Fruit fly (Drosophila melanogaster): ENCODE results near the gene Hs2st.
A peak's percentile ranks its signal among the peaks of the same experiment; 100 is the strongest.

The Hs2st gene

dm6 chr2L:19459404-19459803, 14.9 kb upstream of the Hs2st start:
- TF ChIP-seq CG8478 (optimal IDR thresholded peaks at IDR 0.05) (no peak), CTCF (optimal IDR thresholded peaks at IDR 0.05) (no peak)

dm6 chr2L:19457890-19458580, 13.5 kb upstream of the Hs2st start:
- no peak for TF ChIP-seq CG8478 (optimal IDR thresholded peaks at IDR 0.05)
- TF ChIP-seq CTCF (optimal IDR thresholded peaks at IDR 0.05), result no peak

DNA sequence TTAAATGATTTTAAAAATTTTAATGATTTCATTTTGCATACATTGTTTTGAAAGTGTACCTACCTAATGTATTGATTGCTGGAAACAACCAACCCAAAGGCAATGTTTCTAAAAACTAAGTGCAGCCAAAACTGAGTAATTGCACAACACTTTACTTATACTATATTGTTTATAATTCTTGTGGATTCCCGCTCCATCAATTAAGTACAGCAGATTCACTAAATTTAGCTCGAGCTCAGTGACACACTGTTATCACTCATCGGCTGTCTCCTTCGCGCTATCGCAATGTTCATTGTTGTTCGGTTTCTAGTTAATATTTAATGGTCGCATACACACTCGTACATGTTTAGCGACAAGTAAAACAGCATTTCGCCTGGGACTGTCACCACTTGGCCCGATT, 11.2 kb upstream of the Hs2st start:
- TF ChIP-seq CG8478 (optimal IDR thresholded peaks at IDR 0.05) (no peak), CTCF (optimal IDR thresholded peaks at IDR 0.05) (no peak)

dm6 chr2L:19455209-19455608, 10.7 kb upstream of the Hs2st start:
- TF ChIP-seq CTCF (optimal IDR thresholded peaks at IDR 0.05) (no peak), CG8478 (optimal IDR thresholded peaks at IDR 0.05) (no peak)

- TF ChIP-seq CTCF (optimal IDR thresholded peaks at IDR 0.05) (no peak), CG8478 (optimal IDR thresholded peaks at IDR 0.05) (no peak)
Measured at dm6 chr2L:19454070-19454751, 9.7 kb upstream of the Hs2st start, which contains the start of gene CG10026. Gene CG10026, plus strand, starts transcription at chr2L:19454256.

dm6 chr2L:19453381-19453780, 8.8 kb upstream of the Hs2st start, which contains the start of gene Top2:
Gene Top2, minus strand, starts transcription at chr2L:19453490.
- TF ChIP-seq CTCF (optimal IDR thresholded peaks at IDR 0.05) (peak; percentile 72 to 74), CG8478 (optimal IDR thresholded peaks at IDR 0.05) (no peak)

DNA sequence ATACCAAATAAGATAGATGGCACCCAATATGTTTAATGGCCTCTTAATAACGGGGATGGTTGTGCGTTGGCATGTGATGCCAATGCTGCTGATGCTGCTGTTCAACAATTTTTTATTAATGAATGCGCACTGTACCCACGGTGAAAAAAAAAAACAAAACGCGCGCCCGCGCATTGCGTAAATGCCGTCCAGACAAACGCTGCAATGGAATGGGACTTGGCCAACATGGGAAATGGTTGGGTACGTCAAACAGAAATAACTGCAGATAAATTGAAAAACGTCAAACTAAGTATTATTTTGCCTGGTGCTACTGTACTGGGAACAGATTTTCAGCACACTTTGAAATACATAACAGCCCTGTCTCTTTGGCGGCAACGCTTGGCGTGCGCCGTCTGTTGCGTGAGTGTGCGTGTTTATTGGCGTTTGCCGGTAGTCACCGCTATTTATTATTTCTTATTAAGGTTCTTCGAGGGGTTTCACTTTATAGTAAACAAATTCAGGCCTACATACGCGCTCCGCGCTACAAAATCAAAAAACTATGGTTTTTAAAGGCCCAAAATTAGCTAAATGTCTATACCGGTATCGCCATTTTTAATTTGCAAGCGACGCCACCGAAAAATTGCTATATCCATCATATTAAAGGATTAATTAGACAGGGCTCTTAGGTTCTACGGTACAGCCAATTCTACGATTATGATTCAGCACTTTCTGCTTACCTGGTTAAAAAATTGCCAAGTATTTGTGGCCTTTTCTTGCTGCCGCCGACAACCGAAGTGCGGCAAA, 8.2 kb upstream of the Hs2st start:
- TF ChIP-seq CTCF (optimal IDR thresholded peaks at IDR 0.05), result no peak
- no peak for TF ChIP-seq CG8478 (optimal IDR thresholded peaks at IDR 0.05)

DNA sequence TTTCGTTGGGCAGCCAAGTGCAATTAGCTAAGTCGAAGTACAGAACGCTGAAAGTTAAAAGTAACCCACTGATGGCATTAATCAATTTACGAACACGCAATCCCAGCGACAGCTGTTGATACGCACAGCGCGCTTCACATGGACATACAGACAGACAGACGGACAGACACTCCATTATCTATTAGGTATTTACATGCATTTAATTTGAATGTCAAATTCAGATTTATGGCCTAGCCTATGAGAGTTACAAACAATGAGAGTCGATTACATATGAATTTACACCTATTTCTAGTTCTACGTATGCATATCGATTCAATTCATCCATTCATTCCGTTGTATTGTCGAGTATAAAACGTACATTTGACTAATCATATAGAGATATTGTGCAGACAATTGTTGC, 1.9 kb downstream of the Hs2st start, which contains the start of gene CG10237:
CG10237 (minus strand) TSS at position 101 of the 400 bp plus-strand sequence.
- no peak for TF ChIP-seq CTCF (optimal IDR thresholded peaks at IDR 0.05)
- no peak for TF ChIP-seq CG8478 (optimal IDR thresholded peaks at IDR 0.05)

DNA sequence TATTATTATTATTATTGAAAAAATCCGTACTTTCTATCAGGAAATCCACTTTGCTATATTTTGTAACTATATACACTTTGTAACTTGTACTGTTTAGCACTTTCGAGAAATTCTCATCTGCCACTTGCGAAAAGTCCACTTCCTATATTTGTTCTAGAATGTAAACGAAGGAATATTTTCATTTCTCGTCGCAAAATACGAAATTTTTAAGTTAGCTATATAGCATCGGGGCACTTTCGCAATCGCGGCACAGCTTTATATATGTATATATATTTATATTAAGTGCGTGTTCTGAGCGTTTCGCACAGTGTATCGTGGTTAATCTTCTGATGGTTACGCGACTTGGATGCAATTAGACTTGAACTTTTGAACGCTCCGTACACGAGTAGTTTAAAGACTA, 2.8 kb downstream of the Hs2st start, which contains the start of gene RanGAP:
RanGAP (plus strand) TSS at position 169 of the 400 bp plus-strand sequence.
- TF ChIP-seq CTCF (optimal IDR thresholded peaks at IDR 0.05) (no peak), CG8478 (optimal IDR thresholded peaks at IDR 0.05) (no peak)

DNA sequence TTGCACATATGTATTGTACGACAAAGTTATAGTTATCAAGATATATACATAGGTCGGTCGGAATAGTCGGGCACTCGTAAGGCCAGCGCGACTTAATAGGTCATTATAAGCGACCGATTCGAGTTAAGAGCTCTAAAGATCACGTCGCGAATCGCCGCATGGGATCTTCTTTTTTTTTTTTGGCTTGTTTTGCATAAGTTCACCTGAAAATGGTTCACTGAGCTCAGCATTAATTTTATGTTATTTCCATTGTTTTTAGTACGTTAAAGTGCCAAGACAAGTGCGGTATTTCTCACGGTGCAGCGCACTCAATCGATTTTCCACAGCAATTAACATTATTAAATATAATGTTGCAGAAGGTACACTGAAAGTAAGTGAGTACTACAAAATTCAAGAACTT, 3.2 kb downstream of the Hs2st start:
- TF ChIP-seq CG8478 (optimal IDR thresholded peaks at IDR 0.05), result no peak
- TF ChIP-seq CTCF (optimal IDR thresholded peaks at IDR 0.05), result no peak

DNA sequence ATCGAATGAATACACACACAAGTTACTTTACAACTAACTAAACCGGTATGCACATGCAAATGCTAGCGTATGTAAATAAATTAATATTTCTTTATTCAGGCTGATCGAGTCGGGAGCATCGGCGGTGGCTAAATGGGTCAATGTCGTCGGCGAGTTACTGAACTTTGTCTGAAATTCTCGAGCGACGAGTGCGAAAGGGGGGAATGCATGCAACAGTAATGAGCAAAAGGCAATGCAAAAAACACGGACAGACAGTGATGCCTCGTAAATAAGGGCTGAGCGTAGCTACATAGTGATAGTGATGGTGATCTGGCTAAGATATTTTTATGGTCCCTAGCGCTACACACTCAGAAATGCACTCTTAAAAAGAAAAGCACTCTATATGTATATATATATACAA, 3.8 kb downstream of the Hs2st start:
- TF ChIP-seq CTCF (optimal IDR thresholded peaks at IDR 0.05) (no peak), CG8478 (optimal IDR thresholded peaks at IDR 0.05) (no peak)

- TF ChIP-seq CG8478 (optimal IDR thresholded peaks at IDR 0.05), result no peak
- TF ChIP-seq CTCF (optimal IDR thresholded peaks at IDR 0.05), result no peak
Measured at dm6 chr2L:19440285-19440684, 4.3 kb downstream of the Hs2st start.

- TF ChIP-seq CTCF (optimal IDR thresholded peaks at IDR 0.05) (no peak), CG8478 (optimal IDR thresholded peaks at IDR 0.05) (no peak)
Measured at dm6 chr2L:19439598-19440230, 4.8 kb downstream of the Hs2st start.

DNA sequence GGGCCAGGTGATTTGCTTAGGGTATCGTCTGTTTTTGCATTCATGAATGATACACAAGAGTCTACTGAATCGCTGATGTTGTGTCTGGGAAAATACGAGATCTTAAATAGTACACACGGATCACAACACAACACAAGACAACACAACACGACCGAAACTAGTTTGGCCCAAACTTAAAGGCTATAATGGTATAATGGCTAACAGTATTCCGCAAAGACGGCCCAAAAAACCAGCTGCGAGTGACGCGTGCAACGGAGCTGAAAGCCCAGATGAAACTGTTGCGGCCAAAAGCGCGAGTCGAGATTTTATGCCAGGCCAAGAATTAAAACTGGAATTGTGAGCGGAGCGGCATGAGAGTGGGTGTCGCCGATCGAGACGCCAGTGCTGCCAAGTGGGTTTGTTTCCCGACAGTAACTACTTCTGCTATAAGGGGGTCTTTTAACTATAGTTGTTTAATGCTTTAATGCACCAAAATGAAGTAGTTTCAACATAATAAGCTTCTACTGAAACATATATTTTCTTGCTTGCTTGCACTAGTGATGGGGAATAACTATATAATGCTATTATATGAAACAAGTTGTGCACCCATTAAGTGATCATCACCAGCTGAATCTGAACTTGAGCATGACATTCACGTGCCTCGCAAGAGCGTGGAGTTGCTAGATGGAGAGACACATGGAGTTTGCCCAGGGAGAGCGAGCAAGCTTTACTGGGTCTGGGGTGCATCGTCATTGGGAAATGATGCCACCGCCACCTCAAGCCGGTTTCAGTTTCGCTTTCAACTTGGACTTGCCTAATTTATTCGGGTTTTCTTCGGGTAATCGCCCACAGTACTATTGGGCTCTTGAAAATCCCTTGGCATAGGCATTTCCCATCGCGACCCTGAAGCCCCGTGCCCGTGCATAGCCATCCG, 5.6 kb downstream of the Hs2st start:
- TF ChIP-seq CG8478 (optimal IDR thresholded peaks at IDR 0.05) (no peak), CTCF (optimal IDR thresholded peaks at IDR 0.05) (no peak)
